Worm (Caenorhabditis elegans): ENCODE data around the gene mnat-1.

- TF ChIP-seq mdl-1 (tag; optimal IDR thresholded peaks at IDR 0.05): no peak
- TF ChIP-seq ceh-82 (tag; optimal IDR thresholded peaks at IDR 0.05): no peak
- TF ChIP-seq mef-2 (tag; optimal IDR thresholded peaks at IDR 0.05): no peak
- TF ChIP-seq lin-35 (GFP tag; optimal IDR thresholded peaks at IDR 0.05): no peak
- no peak for TF ChIP-seq nhr-237 (tag; optimal IDR thresholded peaks at IDR 0.05)
- no peak for TF ChIP-seq lin-39 (tag; optimal IDR thresholded peaks at IDR 0.05)
- no peak for TF ChIP-seq ama-1 (optimal IDR thresholded peaks at IDR 0.05)
- TF ChIP-seq efl-3 (GFP tag; optimal IDR thresholded peaks at IDR 0.05): no peak
- TF ChIP-seq nhr-77 (tag; optimal IDR thresholded peaks at IDR 0.05): no peak
- TF ChIP-seq dpl-1 (GFP tag; optimal IDR thresholded peaks at IDR 0.05): no peak
Observed at ce11 chrII:2445164-2445563, 33.3 kb downstream of the mnat-1 start.
